Fruit fly (Drosophila melanogaster) whole organism, wandering third instar larva: ENCODE results near the gene CG42789.

Experiments
- dsf ChIP-seq: sonication (Bioruptor generic); optimal IDR thresholded peaks from 2 replicates; lab custom pipeline; 2016; ENCODE audit warnings: missing biosample characterization, missing genetic modification characterization, borderline replicate concordance
- foxo ChIP-seq, 2 experiments: fragments of 200-800 bp; sonication (Bioruptor generic); optimal IDR thresholded peaks; 2 replicates in 1 of 2; 3 replicates in 1 of 2; lab custom pipeline; 2016 to 2017; ENCODE audit warnings: missing biosample characterization in 2 of 2, missing genetic modification characterization in 2 of 2
- psq ChIP-seq: fragments of 200-800 bp; sonication (Bioruptor generic); optimal IDR thresholded peaks from 3 replicates; lab custom pipeline; 2017; ENCODE audit warnings: missing biosample characterization, mild to moderate bottlenecking, missing genetic modification characterization, moderate library complexity

dm6 chr3R:26797748-26798468, 13.9 kb upstream of the CG42789 start:
- TF ChIP-seq foxo (GFP tag; optimal IDR thresholded peaks at IDR 0.05; lab: Kevin White, UChicago) (no peak), dsf (GFP tag; lab: Kevin White, UChicago) (no peak), psq (GFP tag; lab: Kevin White, UChicago) (no peak)
